Worm (Caenorhabditis elegans) whole organism, late embryonic: ENCODE data around the gene R148.5.

Experiments used
- C08G9.2 ChIP-seq: sonication (generic microtip); optimal IDR thresholded peaks from 2 replicates; lab custom pipeline; 2016; ENCODE audit warnings: mild to moderate bottlenecking, missing genetic modification characterization, moderate library complexity, missing compliant biosample characterization
- C38D4.7 ChIP-seq: fragments of 200-800 bp; sonication (Bioruptor generic); optimal IDR thresholded peaks from 2 replicates; lab custom pipeline; 2018; ENCODE audit warnings: mild to moderate bottlenecking, missing genetic modification characterization, moderate library complexity, missing compliant biosample characterization
- K02D7.2 ChIP-seq: sonication (generic microtip); optimal IDR thresholded peaks from 2 replicates; lab custom pipeline; 2017; ENCODE audit warnings: mild to moderate bottlenecking, missing genetic modification characterization, missing compliant biosample characterization
- ceh-18 ChIP-seq: sonication (generic microtip); optimal IDR thresholded peaks from 2 replicates; lab custom pipeline; 2016; ENCODE audit warnings: missing genetic modification characterization, missing compliant biosample characterization
- ceh-22 ChIP-seq: sonication (generic microtip); optimal IDR thresholded peaks from 2 replicates; lab custom pipeline; 2017; ENCODE audit warnings: missing biosample characterization, missing genetic modification characterization
- ceh-31 ChIP-seq: sonication (generic microtip); optimal IDR thresholded peaks from 2 replicates; lab custom pipeline; 2016; ENCODE audit warnings: missing genetic modification characterization, missing compliant biosample characterization
- ceh-34 ChIP-seq: sonication (generic microtip); optimal IDR thresholded peaks from 2 replicates; lab custom pipeline; 2016; ENCODE audit warnings: mild to moderate bottlenecking, missing genetic modification characterization, missing compliant biosample characterization
- ceh-6 ChIP-seq: fragments of 200-800 bp; sonication (Bioruptor generic); optimal IDR thresholded peaks from 2 replicates; lab custom pipeline; 2018; ENCODE audit warnings: mild to moderate bottlenecking, missing genetic modification characterization, missing compliant biosample characterization
- ceh-9 ChIP-seq: sonication (generic microtip); optimal IDR thresholded peaks from 2 replicates; lab custom pipeline; 2016; ENCODE audit warnings: mild to moderate bottlenecking, missing genetic modification characterization, inconsistent platforms, missing compliant biosample characterization
- che-1 ChIP-seq: sonication (generic microtip); optimal IDR thresholded peaks from 2 replicates; lab custom pipeline; 2016; ENCODE audit warnings: mild to moderate bottlenecking, missing genetic modification characterization, missing compliant biosample characterization
- elt-2 ChIP-seq: sonication (generic microtip); optimal IDR thresholded peaks from 2 replicates; lab custom pipeline; 2016; ENCODE audit warnings: missing genetic modification reagents, missing genetic modification characterization, missing compliant biosample characterization
- ets-4 ChIP-seq: sonication (generic microtip); optimal IDR thresholded peaks from 2 replicates; lab custom pipeline; 2016; ENCODE audit warnings: missing genetic modification characterization, missing compliant biosample characterization
- fkh-10 ChIP-seq: fragments of 150-350 bp; optimal IDR thresholded peaks from 2 replicates; lab custom pipeline; 2014; ENCODE audit warnings: missing biosample characterization, missing genetic modification reagents, missing genetic modification characterization
- fkh-6 ChIP-seq: sonication (generic microtip); optimal IDR thresholded peaks from 2 replicates; lab custom pipeline; 2016; ENCODE audit warnings: missing genetic modification characterization, missing compliant biosample characterization
- hlh-15 ChIP-seq: sonication (generic microtip); optimal IDR thresholded peaks from 2 replicates; lab custom pipeline; 2016; ENCODE audit warnings: missing genetic modification characterization, missing compliant biosample characterization
- hlh-8 ChIP-seq: sonication (generic microtip); optimal IDR thresholded peaks from 2 replicates; lab custom pipeline; 2016; ENCODE audit warnings: missing genotype, missing genetic modification characterization, missing compliant biosample characterization
- lim-6 ChIP-seq: sonication (generic microtip); optimal IDR thresholded peaks from 2 replicates; lab custom pipeline; 2016; ENCODE audit warnings: missing genetic modification characterization, missing compliant biosample characterization
- lin-11 ChIP-seq: fragments of 200-800 bp; sonication (Bioruptor generic); optimal IDR thresholded peaks from 2 replicates; lab custom pipeline; 2018; ENCODE audit warnings: mild to moderate bottlenecking, missing genetic modification characterization, missing compliant biosample characterization
- mec-3 ChIP-seq: sonication (generic microtip); optimal IDR thresholded peaks from 2 replicates; lab custom pipeline; 2016; ENCODE audit warnings: borderline replicate concordance, missing genetic modification characterization, missing compliant biosample characterization
- nfya-1 ChIP-seq: sonication (generic microtip); optimal IDR thresholded peaks from 2 replicates; lab custom pipeline; 2017; ENCODE audit warnings: missing genetic modification characterization, mild to moderate bottlenecking, missing compliant biosample characterization, antibody characterized with exemption, moderate library complexity
- nhr-232 ChIP-seq: sonication (generic microtip); optimal IDR thresholded peaks from 2 replicates; lab custom pipeline; 2016; ENCODE audit warnings: missing genetic modification characterization, missing compliant biosample characterization
- odd-2 ChIP-seq: sonication (generic microtip); optimal IDR thresholded peaks from 2 replicates; lab custom pipeline; 2017; ENCODE audit warnings: antibody characterized with exemption, mild to moderate bottlenecking, missing genetic modification characterization, missing compliant biosample characterization
- pag-3 ChIP-seq: sonication (generic microtip); optimal IDR thresholded peaks from 2 replicates; lab custom pipeline; 2016; ENCODE audit warnings: missing compliant biosample characterization, missing genetic modification characterization, borderline replicate concordance
- pat-9 ChIP-seq: fragments of 200-800 bp; sonication (Bioruptor generic); optimal IDR thresholded peaks from 2 replicates; lab custom pipeline; 2018; ENCODE audit warnings: mild to moderate bottlenecking, missing genetic modification characterization, moderate library complexity, missing compliant biosample characterization
- pqm-1 ChIP-seq: sonication (generic microtip); optimal IDR thresholded peaks from 2 replicates; lab custom pipeline; 2016; ENCODE audit warnings: missing genetic modification characterization, missing compliant biosample characterization
- pros-1 ChIP-seq: fragments of 150-350 bp; optimal IDR thresholded peaks from 2 replicates; lab custom pipeline; 2014; ENCODE audit warnings: missing biosample characterization, missing genetic modification reagents, missing genetic modification characterization
- rnt-1 ChIP-seq: sonication (generic microtip); optimal IDR thresholded peaks from 2 replicates; lab custom pipeline; 2016; ENCODE audit warnings: missing genetic modification characterization, missing compliant biosample characterization
- sdc-2 ChIP-seq: sonication (generic microtip); optimal IDR thresholded peaks from 2 replicates; lab custom pipeline; 2016; ENCODE audit warnings: missing genotype, missing genetic modification characterization, missing compliant biosample characterization
- sox-2 ChIP-seq: fragments of 200-800 bp; sonication (Bioruptor generic); IDR thresholded peaks from 2 replicates; pipeline ENCODE4 v1.3.6; 2022; ENCODE audit warnings: missing genetic modification reagents, missing genetic modification characterization, missing compliant biosample characterization
- tbx-7 ChIP-seq: sonication (generic microtip); optimal IDR thresholded peaks from 2 replicates; lab custom pipeline; 2016; ENCODE audit warnings: missing genotype, missing genetic modification characterization, missing compliant biosample characterization
- ttx-3 ChIP-seq: sonication (generic microtip); optimal IDR thresholded peaks from 2 replicates; lab custom pipeline; 2016; ENCODE audit warnings: missing genetic modification reagents, missing genetic modification characterization, missing compliant biosample characterization
- unc-55 ChIP-seq: sonication (generic microtip); optimal IDR thresholded peaks from 2 replicates; lab custom pipeline; 2017; ENCODE audit warnings: missing biosample characterization, missing genetic modification reagents, missing genetic modification characterization
- zip-5 ChIP-seq: sonication (generic microtip); optimal IDR thresholded peaks from 2 replicates; lab custom pipeline; 2016; ENCODE audit warnings: missing genetic modification characterization, missing compliant biosample characterization
- ztf-16 ChIP-seq: sonication (generic microtip); optimal IDR thresholded peaks from 2 replicates; lab custom pipeline; 2017; ENCODE audit warnings: missing genetic modification characterization, missing compliant biosample characterization

R148.5 gene

ce11 chrIII:3185980-3186379 is 20.5 kb downstream of the R148.5 start, which contains the start of gene mks-1:
TSS of gene mks-1 (plus strand) at chrIII:3186280.
- TF ChIP-seq ceh-18 (tag; lab: Kevin White, UChicago) (no peak), mec-3 (tag; lab: Kevin White, UChicago) (no peak), hlh-8 (no peak), C08G9.2 (tag; lab: Kevin White, UChicago) (no peak), fkh-6 (no peak), lim-6 (tag; lab: Kevin White, UChicago) (no peak), sdc-2 (tag; lab: Kevin White, UChicago) (no peak), K02D7.2 (tag; lab: Kevin White, UChicago) (no peak), pros-1 (no peak), odd-2 (no peak), ceh-6 (GFP tag; lab: Kevin White, UChicago) (no peak), ceh-9 (no peak), pag-3 (no peak), C38D4.7 (GFP tag; lab: Kevin White, UChicago) (no peak), ttx-3 (tag; lab: Kevin White, UChicago) (no peak), sox-2 (GFP tag; lab: Robert Waterston, UW) (no peak)
- TF ChIP-seq, all 69 proteins: peak for 0

- TF ChIP-seq che-1 (tag; lab: Kevin White, UChicago) (no peak), ets-4 (tag; lab: Kevin White, UChicago) (no peak)
Measured at ce11 chrIII:3188564-3188963, 23.1 kb downstream of the R148.5 start.

ce11 chrIII:3190660-3191059 is 25.2 kb downstream of the R148.5 start:
- TF ChIP-seq C08G9.2 (tag; lab: Kevin White, UChicago) (no peak), pros-1 (no peak), zip-5 (tag; lab: Kevin White, UChicago) (no peak), hlh-8 (no peak), ttx-3 (tag; lab: Kevin White, UChicago) (no peak), pat-9 (tag; lab: Kevin White, UChicago) (no peak), nfya-1 (tag; lab: Kevin White, UChicago) (no peak)
- TF ChIP-seq, all 69 proteins: peak for 0

- TF ChIP-seq fkh-10 (no peak), nfya-1 (tag; lab: Kevin White, UChicago) (no peak), zip-5 (tag; lab: Kevin White, UChicago) (no peak)
- TF ChIP-seq, all 69 proteins: peak for 0
Measured at ce11 chrIII:3191195-3191594, 25.8 kb downstream of the R148.5 start, which contains the start of gene R148.8. TSS of gene R148.8 (plus strand) at chrIII:3191495.

- no peak for TF ChIP-seq elt-2 (tag; lab: Kevin White, UChicago)
- no peak for TF ChIP-seq tbx-7
- TF ChIP-seq nhr-232, result no peak
- no peak for TF ChIP-seq lin-11 (tag; lab: Kevin White, UChicago)
- TF ChIP-seq rnt-1 (tag; lab: Kevin White, UChicago), result no peak
- no peak for TF ChIP-seq hlh-15 (tag; lab: Kevin White, UChicago)
- TF ChIP-seq ceh-34 (tag; lab: Kevin White, UChicago), result no peak
- TF ChIP-seq ceh-31 (tag; lab: Kevin White, UChicago), result no peak
- TF ChIP-seq C38D4.7 (GFP tag; lab: Kevin White, UChicago), result no peak
- TF ChIP-seq pqm-1 (tag; lab: Kevin White, UChicago), result no peak
- TF ChIP-seq unc-55 (GFP tag; lab: Kevin White, UChicago), result no peak
- no peak for TF ChIP-seq ztf-16 (tag; lab: Kevin White, UChicago)
- TF ChIP-seq ceh-22 (tag; lab: Kevin White, UChicago), result no peak
Measured at ce11 chrIII:3191729-3192128, 26.3 kb downstream of the R148.5 start.
